Fruit fly (Drosophila melanogaster) whole organism, pupa: Measurements from ENCODE around the gene mus301.

Source experiments
- CG12605 ChIP-seq: fragments of 200-800 bp; sonication (Bioruptor generic); IDR thresholded peaks from 2 replicates; pipeline ENCODE4 v1.3.6; 2022; ENCODE audit warnings: missing biosample characterization, missing genetic modification characterization
- CG13204 ChIP-seq: fragments of 200-800 bp; sonication (Bioruptor generic); optimal IDR thresholded peaks from 2 replicates; lab custom pipeline; 2018; ENCODE audit warnings: missing biosample characterization, mild to moderate bottlenecking, missing genetic modification characterization, moderate library complexity
- CG15710 ChIP-seq: fragments of 200-800 bp; sonication (Bioruptor generic); optimal IDR thresholded peaks from 2 replicates; lab custom pipeline; 2018; ENCODE audit warnings: missing biosample characterization, mild to moderate bottlenecking, missing genetic modification characterization, moderate library complexity
- CG34367 ChIP-seq: fragments of 200-800 bp; sonication (Bioruptor generic); optimal IDR thresholded peaks from 2 replicates; lab custom pipeline; 2018; ENCODE audit warnings: missing biosample characterization, mild to moderate bottlenecking, missing genetic modification characterization
- CG4496 ChIP-seq: fragments of 200-800 bp; sonication (Bioruptor generic); IDR thresholded peaks from 3 replicates; pipeline ENCODE4 v1.3.6; 2022; ENCODE audit warnings: missing biosample characterization, missing genetic modification characterization
- CG8159 ChIP-seq: fragments of 200-800 bp; sonication (Bioruptor generic); optimal IDR thresholded peaks from 3 replicates; lab custom pipeline; 2018; ENCODE audit warnings: missing biosample characterization, mild to moderate bottlenecking, missing genetic modification characterization, moderate library complexity
- CG8301 ChIP-seq: fragments of 200-800 bp; sonication (Bioruptor generic); optimal IDR thresholded peaks from 2 replicates; lab custom pipeline; 2018; ENCODE audit warnings: missing biosample characterization, mild to moderate bottlenecking, missing genetic modification characterization
- D1 ChIP-seq: fragments of 200-800 bp; sonication (Bioruptor generic); optimal IDR thresholded peaks from 2 replicates; lab custom pipeline; 2018; ENCODE audit warnings: missing biosample characterization, mild to moderate bottlenecking, missing genetic modification characterization, moderate library complexity
- Pif1B ChIP-seq: fragments of 200-800 bp; sonication (Bioruptor generic); optimal IDR thresholded peaks from 3 replicates; lab custom pipeline; 2016; ENCODE audit warnings: missing biosample characterization, missing genetic modification characterization
- gl ChIP-seq: fragments of 200-800 bp; sonication (Bioruptor generic); optimal IDR thresholded peaks from 2 replicates; lab custom pipeline; 2018; ENCODE audit warnings: missing biosample characterization, mild to moderate bottlenecking, missing genetic modification characterization

DNA sequence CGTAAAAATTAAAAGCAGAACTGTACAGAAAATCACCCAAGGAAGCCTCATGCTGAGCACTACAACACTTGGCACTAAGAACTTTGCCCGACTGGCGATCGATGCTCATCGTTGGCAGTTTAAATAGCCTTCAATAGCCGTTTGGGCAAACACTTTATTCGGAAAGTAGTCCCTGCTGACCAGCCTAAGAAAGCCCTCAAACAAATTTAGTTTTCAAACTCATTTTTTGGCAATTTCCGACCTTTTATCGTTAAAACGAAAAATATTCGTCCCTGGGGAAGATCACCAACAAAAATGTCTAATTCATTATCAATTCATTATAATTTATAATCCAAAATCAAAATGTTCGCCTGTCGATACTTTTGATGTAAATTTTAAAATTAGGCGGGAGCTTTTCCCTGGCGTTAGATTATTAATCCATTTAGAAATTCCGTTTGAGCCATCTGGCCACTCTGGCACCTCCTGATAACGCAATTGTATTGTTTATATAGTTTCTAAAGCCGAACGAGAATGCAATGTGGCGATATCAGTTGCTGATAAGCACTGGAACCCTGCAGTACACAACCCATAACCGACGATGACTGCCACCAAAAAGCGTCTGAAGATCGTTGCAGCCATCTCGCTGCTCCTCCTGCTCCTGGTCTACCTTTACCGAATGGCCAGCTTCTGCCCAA, 43.0 kb downstream of the mus301 start, which contains the start of the genes mthl7 and Uxs:
- no peak for TF ChIP-seq gl (tag; lab: Kevin White, UChicago)
- no peak for TF ChIP-seq CG8301
- TF ChIP-seq D1: no peak
- TF ChIP-seq CG13204: no peak
- no peak for TF ChIP-seq CG8159
- TF ChIP-seq CG15710 (tag; lab: Kevin White, UChicago): no peak
- no peak for TF ChIP-seq CG4496 (GFP tag; lab: Robert Waterston, UW)
- no peak for TF ChIP-seq Pif1B (GFP tag; lab: Kevin White, UChicago)
- no peak for TF ChIP-seq CG34367
- TF ChIP-seq CG12605 (GFP tag; lab: Robert Waterston, UW): no peak
